Fruit fly (Drosophila melanogaster) whole organism, embryonic: Measurements from ENCODE around the gene CG7173.

Experiments used
- CG2120 ChIP-seq: fragments of 200-800 bp; sonication (Bioruptor generic); optimal IDR thresholded peaks from 3 replicates; lab custom pipeline; 2016; ENCODE audit warnings: missing biosample characterization, missing genetic modification characterization
- CG32772 ChIP-seq: fragments of 200-800 bp; sonication (Bioruptor generic); IDR thresholded peaks from 2 replicates; pipeline ENCODE4 v1.3.6; 2022; ENCODE audit warnings: missing biosample characterization, missing genetic modification characterization
- CG34422 ChIP-seq: fragments of 200-800 bp; sonication (Bioruptor generic); IDR thresholded peaks from 3 replicates; pipeline ENCODE4 v1.3.6; 2022; ENCODE audit warnings: missing biosample characterization, missing genetic modification characterization
- Mes4 ChIP-seq: fragments of 200-800 bp; sonication (Bioruptor generic); optimal IDR thresholded peaks from 2 replicates; lab custom pipeline; 2016; ENCODE audit warnings: missing biosample characterization, missing genetic modification characterization

dm6 chr3L:21598337-21598736 is 40.3 kb upstream of the CG7173 start:
- no peak for TF ChIP-seq CG34422
- no peak for TF ChIP-seq CG32772 (GFP tag; lab: Robert Waterston, UW)
- TF ChIP-seq Mes4 (GFP tag; lab: Kevin White, UChicago): no peak
- TF ChIP-seq CG2120 (GFP tag; lab: Kevin White, UChicago): no peak
